Fruit fly (Drosophila melanogaster) whole organism, embryonic: Measurements from ENCODE around the gene yellow-e3.

Source experiments
- Awh ChIP-seq: fragments of 200-800 bp; sonication (Bioruptor generic); IDR thresholded peaks from 2 replicates; pipeline ENCODE4, ENCODE4 v1.3.6; 2022; ENCODE audit warnings: missing biosample characterization, missing genetic modification characterization
- CG11398 ChIP-seq: fragments of 200-800 bp; sonication (Bioruptor generic); optimal IDR thresholded peaks from 2 replicates; lab custom pipeline; 2016; ENCODE audit warnings: missing biosample characterization, missing genetic modification characterization
- CG11723 ChIP-seq: fragments of 200-800 bp; sonication (Bioruptor generic); optimal IDR thresholded peaks from 2 replicates; lab custom pipeline; 2017; ENCODE audit warnings: missing biosample characterization, mild to moderate bottlenecking, missing genetic modification characterization
- CG13424 ChIP-seq: fragments of 200-800 bp; sonication (Bioruptor generic); optimal IDR thresholded peaks from 2 replicates; lab custom pipeline; 2019; ENCODE audit warnings: missing biosample characterization, mild to moderate bottlenecking, missing genetic modification characterization, moderate library complexity
- CG15696 ChIP-seq: fragments of 200-800 bp; sonication (Bioruptor generic); optimal IDR thresholded peaks from 2 replicates; lab custom pipeline; 2019; ENCODE audit warnings: missing biosample characterization, mild to moderate bottlenecking, missing genetic modification characterization, moderate library complexity
- CG1832 ChIP-seq: fragments of 200-800 bp; sonication (Bioruptor generic); optimal IDR thresholded peaks from 2 replicates; lab custom pipeline; 2017; ENCODE audit warnings: missing biosample characterization, mild to moderate bottlenecking, missing genetic modification characterization, inconsistent platforms
- CG18476 ChIP-seq: fragments of 200-800 bp; sonication (Bioruptor generic); optimal IDR thresholded peaks from 2 replicates; lab custom pipeline; 2016; ENCODE audit warnings: missing biosample characterization, mild to moderate bottlenecking, missing genetic modification characterization
- CG18764 ChIP-seq: fragments of 200-800 bp; sonication (Bioruptor generic); optimal IDR thresholded peaks from 3 replicates; lab custom pipeline; 2016; ENCODE audit warnings: missing biosample characterization, missing genetic modification characterization
- CG31365 ChIP-seq: fragments of 200-800 bp; sonication (Bioruptor generic); optimal IDR thresholded peaks from 2 replicates; lab custom pipeline; 2018; ENCODE audit warnings: missing biosample characterization, mild to moderate bottlenecking, missing genetic modification characterization
- CG3407 ChIP-seq: fragments of 200-800 bp; sonication (Bioruptor generic); optimal IDR thresholded peaks from 2 replicates; lab custom pipeline; 2018; ENCODE audit warnings: missing biosample characterization, mild to moderate bottlenecking, missing genetic modification characterization
- CG4730 ChIP-seq: fragments of 200-800 bp; sonication (Bioruptor generic); IDR thresholded peaks from 2 replicates; pipeline ENCODE4 v1.3.6; 2022; ENCODE audit warnings: missing biosample characterization, missing genetic modification characterization
- CG5180 ChIP-seq: fragments of 200-800 bp; sonication (Bioruptor generic); optimal IDR thresholded peaks from 3 replicates; lab custom pipeline; 2017; ENCODE audit warnings: missing biosample characterization, missing genetic modification characterization, mild to moderate bottlenecking, moderate library complexity, missing genetic modification reagents
- CG6791 ChIP-seq: fragments of 200-800 bp; sonication (Bioruptor generic); IDR thresholded peaks from 3 replicates; pipeline ENCODE4 v1.3.6; 2022; ENCODE audit warnings: missing biosample characterization, missing genetic modification characterization; ENCODE audit not compliant: partially characterized antibody
- CG8089 ChIP-seq: fragments of 200-800 bp; sonication (Bioruptor generic); optimal IDR thresholded peaks from 3 replicates; lab custom pipeline; 2016; ENCODE audit warnings: missing biosample characterization, missing genetic modification characterization
- CkIIα-i1 ChIP-seq: fragments of 200-800 bp; sonication (Bioruptor generic); IDR thresholded peaks from 2 replicates; pipeline ENCODE4 v1.3.6; 2022; ENCODE audit warnings: missing biosample characterization, missing genetic modification characterization
- Doc2 ChIP-seq: fragments of 200-800 bp; sonication (Bioruptor generic); IDR thresholded peaks from 2 replicates; pipeline ENCODE4 v1.3.6; 2022; ENCODE audit warnings: missing biosample characterization, missing genetic modification characterization
- Dref ChIP-seq: fragments of 200-800 bp; sonication (Bioruptor generic); IDR thresholded peaks from 2 replicates; pipeline ENCODE4 v1.3.6; 2022; ENCODE audit warnings: missing biosample characterization, missing genetic modification characterization
- Eip74EF ChIP-seq, 2 experiments: fragments of 200-800 bp in 1 of 2; fragments of >200 bp in 1 of 2; sonication (Bioruptor generic) in 1 of 2; optimal IDR thresholded peaks; 2 replicates each; lab custom pipeline; 2017 to 2019; ENCODE audit warnings: missing biosample characterization in 2 of 2, missing genetic modification characterization in 2 of 2, mild to moderate bottlenecking in 1 of 2, moderate library complexity in 1 of 2
- Hr3 ChIP-seq: fragments of 200-800 bp; sonication (Bioruptor generic); optimal IDR thresholded peaks from 3 replicates; lab custom pipeline; 2016; ENCODE audit warnings: missing biosample characterization, missing genetic modification characterization
- Myb ChIP-seq: fragments of 200-800 bp; sonication (Bioruptor generic); optimal IDR thresholded peaks from 2 replicates; lab custom pipeline; 2016; ENCODE audit warnings: missing biosample characterization, missing genetic modification characterization
- Neu2 ChIP-seq: fragments of 200-800 bp; sonication (Bioruptor generic); optimal IDR thresholded peaks from 3 replicates; lab custom pipeline; 2016; ENCODE audit warnings: missing biosample characterization, missing genetic modification characterization, borderline replicate concordance
- Ravus ChIP-seq: fragments of 200-800 bp; sonication (Bioruptor generic); IDR thresholded peaks from 2 replicates; pipeline ENCODE4 v1.3.6; 2022; ENCODE audit warnings: missing biosample characterization, missing genetic modification characterization
- Rfx ChIP-seq: fragments of 200-800 bp; sonication (Bioruptor generic); IDR thresholded peaks from 2 replicates; pipeline ENCODE4 v1.3.6; 2022; ENCODE audit warnings: missing biosample characterization, missing genetic modification characterization
- cas ChIP-seq: fragments of 200-800 bp; sonication (Bioruptor generic); IDR thresholded peaks from 2 replicates; pipeline ENCODE4 v1.3.6; 2022; ENCODE audit warnings: missing biosample characterization, missing genetic modification characterization
- cg ChIP-seq: fragments of 200-800 bp; sonication (Bioruptor generic); optimal IDR thresholded peaks from 3 replicates; lab custom pipeline; 2019; ENCODE audit warnings: missing biosample characterization, mild to moderate bottlenecking, missing genetic modification characterization, moderate library complexity
- chinmo ChIP-seq: fragments of 200-800 bp; sonication (Bioruptor generic); IDR thresholded peaks from 4 replicates; pipeline ENCODE4 v1.3.6; 2022; ENCODE audit warnings: missing biosample characterization, missing genetic modification characterization; ENCODE audit not compliant: partially characterized antibody
- chn ChIP-seq: fragments of 200-800 bp; sonication (Bioruptor generic); optimal IDR thresholded peaks from 2 replicates; lab custom pipeline; 2016; ENCODE audit warnings: missing biosample characterization, missing genetic modification characterization
- corto ChIP-seq: fragments of 200-800 bp; sonication (Bioruptor generic); optimal IDR thresholded peaks from 2 replicates; lab custom pipeline; 2016; ENCODE audit warnings: missing biosample characterization, mild to moderate bottlenecking, missing genetic modification characterization, moderate library complexity
- disco-r ChIP-seq: fragments of 200-800 bp; sonication (Bioruptor generic); optimal IDR thresholded peaks from 2 replicates; lab custom pipeline; 2016; ENCODE audit warnings: missing biosample characterization, missing genetic modification characterization
- dpn ChIP-seq, 2 experiments: fragments of 200-800 bp; sonication (Bioruptor generic); optimal IDR thresholded peaks; 3 replicates each; lab custom pipeline; 2016; ENCODE audit warnings: missing biosample characterization in 2 of 2, missing genetic modification characterization in 2 of 2
- gcm2 ChIP-seq: fragments of 200-800 bp; sonication (Bioruptor generic); optimal IDR thresholded peaks from 2 replicates; lab custom pipeline; 2016; ENCODE audit warnings: missing biosample characterization, missing genetic modification characterization
- insv ChIP-seq, 2 experiments: fragments of 200-800 bp; sonication (Bioruptor generic); optimal IDR thresholded peaks; 3 replicates each; lab custom pipeline; 2016 to 2018; ENCODE audit warnings: missing biosample characterization in 2 of 2, missing genetic modification characterization in 2 of 2
- kah ChIP-seq: fragments of 200-800 bp; sonication (Bioruptor generic); optimal IDR thresholded peaks from 2 replicates; lab custom pipeline; 2018; ENCODE audit warnings: missing biosample characterization, mild to moderate bottlenecking, missing genetic modification characterization
- kni ChIP-seq: fragments of 200-800 bp; sonication (Bioruptor generic); optimal IDR thresholded peaks from 3 replicates; lab custom pipeline; 2017; ENCODE audit warnings: mild to moderate bottlenecking, missing biosample characterization, missing genetic modification reagents, missing genetic modification characterization
- lov ChIP-seq, 2 experiments: fragments of 200-800 bp in 1 of 2; fragments of >200 bp in 1 of 2; sonication (Bioruptor generic) in 1 of 2; IDR thresholded peaks in 1 of 2; optimal IDR thresholded peaks in 1 of 2; 2 replicates in 1 of 2; 3 replicates in 1 of 2; pipeline versions ENCODE4 v1.3.6 to Lab custom; 2017 to 2022; ENCODE audit warnings: missing biosample characterization in 1 of 2, missing genetic modification characterization in 1 of 2
- mam ChIP-seq: fragments of 200-800 bp; sonication (Bioruptor generic); optimal IDR thresholded peaks from 3 replicates; lab custom pipeline; 2016; ENCODE audit warnings: missing biosample characterization, missing genetic modification characterization
- odd ChIP-seq: fragments of 200-800 bp; sonication (Bioruptor generic); optimal IDR thresholded peaks from 2 replicates; lab custom pipeline; 2017; ENCODE audit warnings: missing biosample characterization, mild to moderate bottlenecking, missing genetic modification characterization
- pan ChIP-seq, 4 experiments: fragments of >200 bp in 3 of 4; fragments of 200-800 bp in 1 of 4; sonication (Bioruptor generic) in 1 of 4; optimal IDR thresholded peaks in 3 of 4; IDR thresholded peaks in 1 of 4; 2 replicates each; pipeline versions ENCODE4 v1.3.6 to Lab custom; 2017 to 2022; ENCODE audit warnings: missing biosample characterization in 2 of 4, missing genetic modification characterization in 2 of 4, mixed read lengths in 1 of 4
- pita ChIP-seq: fragments of 200-800 bp; sonication (Bioruptor generic); optimal IDR thresholded peaks from 2 replicates; lab custom pipeline; 2017; ENCODE audit warnings: missing biosample characterization, mild to moderate bottlenecking, missing genetic modification characterization
- psq ChIP-seq: fragments of 200-800 bp; sonication (Bioruptor generic); optimal IDR thresholded peaks from 2 replicates; lab custom pipeline; 2017; ENCODE audit warnings: missing biosample characterization, missing genetic modification characterization
- rib ChIP-seq: fragments of 200-800 bp; sonication (Bioruptor generic); IDR thresholded peaks from 2 replicates; pipeline ENCODE4 v1.3.6; 2022; ENCODE audit warnings: missing biosample characterization, missing genetic modification characterization
- run ChIP-seq: fragments of 200-800 bp; sonication (Bioruptor generic); optimal IDR thresholded peaks from 3 replicates; lab custom pipeline; 2018; ENCODE audit warnings: missing biosample characterization, mild to moderate bottlenecking, missing genetic modification characterization
- salm ChIP-seq: fragments of 200-800 bp; sonication (Bioruptor generic); optimal IDR thresholded peaks from 2 replicates; lab custom pipeline; 2018; ENCODE audit warnings: missing biosample characterization, mild to moderate bottlenecking, missing genetic modification characterization
- sens ChIP-seq: fragments of 200-800 bp; sonication (Bioruptor generic); peaks from one replicate; lab custom pipeline; 2016; ENCODE audit warnings: missing biosample characterization, missing genetic modification characterization
- shn ChIP-seq: fragments of 200-800 bp; sonication (Bioruptor generic); optimal IDR thresholded peaks from 3 replicates; lab custom pipeline; 2016; ENCODE audit warnings: missing biosample characterization, missing genetic modification characterization
- stc ChIP-seq: fragments of 200-800 bp; sonication (Bioruptor generic); IDR thresholded peaks from 2 replicates; pipeline ENCODE4 v1.3.6; 2022; ENCODE audit warnings: missing biosample characterization, missing genetic modification characterization
- sug ChIP-seq: fragments of 200-800 bp; optimal IDR thresholded peaks from 2 replicates; lab custom pipeline; 2019; ENCODE audit warnings: missing biosample characterization, mild to moderate bottlenecking, missing genetic modification characterization, moderate library complexity
- vvl ChIP-seq: fragments of 200-800 bp; sonication (Bioruptor generic); IDR thresholded peaks from 2 replicates; pipeline ENCODE4 v1.3.6; 2022; ENCODE audit warnings: missing biosample characterization, missing genetic modification characterization
- wek ChIP-seq: fragments of 200-800 bp; sonication (Bioruptor generic); optimal IDR thresholded peaks from 3 replicates; lab custom pipeline; 2018; ENCODE audit warnings: missing biosample characterization, mild to moderate bottlenecking, missing genetic modification characterization, moderate library complexity
- wor ChIP-seq: fragments of 200-800 bp; sonication (Bioruptor generic); IDR thresholded peaks from 2 replicates; pipeline ENCODE4 v1.3.6; 2022; ENCODE audit warnings: missing biosample characterization, missing genetic modification characterization
- zf30C ChIP-seq: fragments of 200-800 bp; sonication (Bioruptor generic); optimal IDR thresholded peaks from 3 replicates; lab custom pipeline; 2018; ENCODE audit warnings: missing biosample characterization, mild to moderate bottlenecking, missing genetic modification characterization

yellow-e3 gene

dm6 chr3R:13446489-13446888, 41.8 kb upstream of the yellow-e3 start (continued):
- TF ChIP-seq rib (GFP tag; lab: Robert Waterston, UW) (no peak), Doc2 (GFP tag; lab: Robert Waterston, UW) (no peak), sens (GFP tag; lab: Kevin White, UChicago) (peak; percentile 68), stc (GFP tag; lab: Robert Waterston, UW) (no peak), pan (optimal IDR thresholded peaks at IDR 0.05; lab: Kevin White, UChicago) (no peak), pan (GFP tag; optimal IDR thresholded peaks at IDR 0.05 in 1 of 2, IDR thresholded peaks at IDR 0.05 in 1 of 2) (no peak), Dref (GFP tag; lab: Robert Waterston, UW) (no peak), disco-r (no peak), salm (no peak), chn (GFP tag; lab: Kevin White, UChicago) (no peak), CG31365 (no peak), pita (GFP tag; lab: Kevin White, UChicago) (no peak), chinmo (GFP tag; lab: Robert Waterston, UW) (no peak), Myb (GFP tag; lab: Kevin White, UChicago) (no peak), zf30C (no peak), CG1832 (GFP tag; lab: Kevin White, UChicago) (no peak), shn (GFP tag; lab: Kevin White, UChicago) (no peak), CG11398 (GFP tag; lab: Kevin White, UChicago) (no peak), Neu2 (GFP tag; lab: Kevin White, UChicago) (no peak), CG5180 (GFP tag; lab: Kevin White, UChicago) (no peak), dpn (GFP tag; optimal IDR thresholded peaks at IDR 0.05; lab: Kevin White, UChicago) (peak; percentile 26 to 27), wor (GFP tag; lab: Robert Waterston, UW) (no peak), insv (GFP tag; optimal IDR thresholded peaks at IDR 0.05; lab: Kevin White, UChicago) (no peak), CG15696 (no peak), Awh (GFP tag; lab: Robert Waterston, UW) (no peak), CG6791 (GFP tag; lab: Robert Waterston, UW) (no peak), kni (GFP tag; lab: Kevin White, UChicago) (no peak), corto (GFP tag; lab: Kevin White, UChicago) (no peak), Eip74EF (GFP tag; optimal IDR thresholded peaks at IDR 0.05; lab: Kevin White, UChicago) (no peak), CG18764 (GFP tag; lab: Kevin White, UChicago) (peak; percentile 5), wek (no peak), CkIIα-i1 (GFP tag; lab: Robert Waterston, UW) (no peak), run (tag; lab: Kevin White, UChicago) (no peak), CG11723 (GFP tag; lab: Kevin White, UChicago) (no peak), mam (GFP tag; lab: Kevin White, UChicago) (peak; percentile 37), sug (no peak), Rfx (peak; percentile 54), Ravus (GFP tag; lab: Robert Waterston, UW) (no peak), CG8089 (GFP tag; lab: Kevin White, UChicago) (no peak), Hr3 (GFP tag; lab: Kevin White, UChicago) (peak; percentile 28), cas (GFP tag; lab: Robert Waterston, UW) (no peak), gcm2 (GFP tag; lab: Kevin White, UChicago) (no peak), CG13424 (tag; lab: Kevin White, UChicago) (peak; percentile 44), CG4730 (GFP tag; lab: Robert Waterston, UW) (no peak), odd (GFP tag; lab: Kevin White, UChicago) (no peak), vvl (no peak), CG18476 (GFP tag; lab: Kevin White, UChicago) (no peak), lov (optimal IDR thresholded peaks at IDR 0.05; lab: Kevin White, UChicago) (no peak), lov (GFP tag; IDR thresholded peaks at IDR 0.05; lab: Robert Waterston, UW) (no peak), psq (GFP tag; lab: Kevin White, UChicago) (no peak), cg (GFP tag; lab: Kevin White, UChicago) (no peak), CG3407 (GFP tag; lab: Kevin White, UChicago) (no peak), kah (GFP tag; lab: Kevin White, UChicago) (no peak)
